Worm (Caenorhabditis elegans) whole organism, young adult: ENCODE measurements around the gene ddl-2.

ENCODE experiments used
- B0019.2 ChIP-seq: fragments of 200-800 bp; sonication (Bioruptor generic); conservative IDR thresholded peaks from 2 replicates; pipeline ENCODE4 v1.3.6; 2022; ENCODE audit warnings: missing genetic modification reagents, missing genetic modification characterization, missing compliant biosample characterization
- B0035.1 ChIP-seq: sonication (generic microtip); optimal IDR thresholded peaks from 2 replicates; lab custom pipeline; 2016; ENCODE audit warnings: missing genetic modification characterization, mild to moderate bottlenecking, missing compliant biosample characterization, missing genotype, missing genetic modification reagents
- C17E4.6 ChIP-seq: fragments of 200-800 bp; sonication (Bioruptor generic); IDR thresholded peaks from 2 replicates; pipeline ENCODE4 v1.3.6; 2022; ENCODE audit warnings: missing genetic modification reagents, missing genetic modification characterization, missing compliant biosample characterization
- F33H1.4 ChIP-seq: fragments of 200-800 bp; sonication (Bioruptor generic); IDR thresholded peaks from 2 replicates; pipeline ENCODE4 v1.3.6; 2022; ENCODE audit warnings: missing genetic modification reagents, missing genetic modification characterization, missing compliant biosample characterization
- F39B2.1 ChIP-seq: fragments of 200-800 bp; sonication (Bioruptor generic); IDR thresholded peaks from 2 replicates; pipeline ENCODE4 v1.3.6; 2022; ENCODE audit warnings: missing genetic modification reagents, missing genetic modification characterization, missing compliant biosample characterization
- F49E8.2 ChIP-seq: sonication (generic microtip); optimal IDR thresholded peaks from 3 replicates; lab custom pipeline; 2017; ENCODE audit warnings: missing genetic modification characterization, mild to moderate bottlenecking, missing compliant biosample characterization, antibody characterized with exemption, moderate library complexity; ENCODE audit not compliant: insufficient read depth
- F52B5.7 ChIP-seq: sonication (generic microtip); optimal IDR thresholded peaks from 2 replicates; lab custom pipeline; 2016; ENCODE audit warnings: mild to moderate bottlenecking, missing genetic modification characterization, missing compliant biosample characterization
- F57C9.4 ChIP-seq: sonication (generic microtip); optimal IDR thresholded peaks from 2 replicates; lab custom pipeline; 2017; ENCODE audit warnings: mild to moderate bottlenecking, missing genetic modification characterization, missing compliant biosample characterization
- Y67H2A.10 ChIP-seq: fragments of 200-800 bp; sonication (Bioruptor generic); conservative IDR thresholded peaks from 2 replicates; pipeline ENCODE4 v1.3.6; 2022; ENCODE audit warnings: missing genetic modification reagents, missing genetic modification characterization, missing compliant biosample characterization
- Y95B8A.8 ChIP-seq: fragments of 200-800 bp; sonication (Bioruptor generic); IDR thresholded peaks from 2 replicates; pipeline ENCODE4 v1.3.6; 2022; ENCODE audit warnings: missing genetic modification reagents, missing genetic modification characterization, missing compliant biosample characterization
- akir-1 ChIP-seq: fragments of 200-800 bp; sonication (Bioruptor generic); optimal IDR thresholded peaks from 2 replicates; lab custom pipeline; 2018; ENCODE audit warnings: mild to moderate bottlenecking, missing genetic modification characterization, moderate library complexity, missing compliant biosample characterization
- aptf-3 ChIP-seq: fragments of 200-800 bp; sonication (Bioruptor generic); IDR thresholded peaks from 2 replicates; pipeline ENCODE4 v1.3.6; 2022; ENCODE audit warnings: missing genetic modification characterization, missing compliant biosample characterization
- ccch-3 ChIP-seq: fragments of 200-800 bp; sonication (Bioruptor generic); optimal IDR thresholded peaks from 2 replicates; lab custom pipeline; 2018; ENCODE audit warnings: mild to moderate bottlenecking, missing genetic modification characterization, missing compliant biosample characterization
- cebp-1 ChIP-seq, 2 experiments: fragments of 200-800 bp in 1 of 2; sonication (Bioruptor generic) in 1 of 2; sonication (generic microtip) in 1 of 2; IDR thresholded peaks in 1 of 2; optimal IDR thresholded peaks in 1 of 2; 2 replicates each; pipeline versions ENCODE4 v1.3.6 to Lab custom; 2017 to 2022; ENCODE audit warnings: missing compliant biosample characterization in 2 of 2, missing genetic modification characterization in 2 of 2, mild to moderate bottlenecking in 1 of 2, missing genetic modification reagents in 1 of 2, moderate library complexity in 1 of 2
- ceh-100 ChIP-seq: fragments of 200-800 bp; sonication (Bioruptor generic); IDR thresholded peaks from 2 replicates; pipeline ENCODE4 v1.3.6; 2022; ENCODE audit warnings: missing genetic modification reagents, missing genetic modification characterization, missing compliant biosample characterization
- ceh-79 ChIP-seq: sonication (generic microtip); optimal IDR thresholded peaks from 2 replicates; lab custom pipeline; 2017; ENCODE audit warnings: mild to moderate bottlenecking, missing genetic modification characterization, missing compliant biosample characterization
- ceh-91 ChIP-seq: fragments of 200-800 bp; sonication (Bioruptor generic); IDR thresholded peaks from 2 replicates; pipeline ENCODE4 v1.3.6; 2022; ENCODE audit warnings: missing genetic modification reagents, missing genetic modification characterization, missing compliant biosample characterization
- dox-1 ChIP-seq: fragments of 200-800 bp; sonication (Bioruptor generic); IDR thresholded peaks from 2 replicates; pipeline ENCODE4 v1.3.6; 2022; ENCODE audit warnings: missing genetic modification reagents, missing genetic modification characterization, missing compliant biosample characterization
- efl-1 ChIP-seq: fragments of 150-350 bp; optimal IDR thresholded peaks from 2 replicates; lab custom pipeline; 2014; ENCODE audit warnings: missing biosample characterization, missing genetic modification reagents, missing genetic modification characterization
- egl-18 ChIP-seq: fragments of 200-800 bp; sonication (Bioruptor generic); IDR thresholded peaks from 2 replicates; pipeline ENCODE4 v1.3.6; 2022; ENCODE audit warnings: missing genetic modification reagents, missing genetic modification characterization, missing compliant biosample characterization
- him-1 ChIP-seq: sonication (generic microtip); optimal IDR thresholded peaks from 2 replicates; lab custom pipeline; 2016; ENCODE audit warnings: missing genotype, missing genetic modification reagents, missing genetic modification characterization, missing compliant biosample characterization
- hlh-12 ChIP-seq: sonication (generic microtip); optimal IDR thresholded peaks from 2 replicates; lab custom pipeline; 2016; ENCODE audit warnings: missing genetic modification characterization, missing compliant biosample characterization
- hsf-1 ChIP-seq: fragments of 200-800 bp; sonication (Bioruptor generic); IDR thresholded peaks from 2 replicates; pipeline ENCODE4 v1.3.6; 2022; ENCODE audit warnings: missing genetic modification reagents, missing genetic modification characterization, missing compliant biosample characterization
- lin-35 ChIP-seq, 3 experiments: fragments of 150-350 bp in 2 of 3; sonication (generic microtip) in 1 of 3; optimal IDR thresholded peaks; 2 replicates each; lab custom pipeline; 2014 to 2018; ENCODE audit warnings: missing biosample characterization in 3 of 3, missing genetic modification characterization in 3 of 3, missing genetic modification reagents in 3 of 3
- lin-54 ChIP-seq: fragments of 200-800 bp; sonication (Bioruptor generic); optimal IDR thresholded peaks from 2 replicates; lab custom pipeline; 2018; ENCODE audit warnings: mild to moderate bottlenecking, missing genetic modification characterization, missing compliant biosample characterization
- lsl-1 ChIP-seq: fragments of 200-800 bp; sonication (Bioruptor generic); optimal IDR thresholded peaks from 2 replicates; lab custom pipeline; 2018; ENCODE audit warnings: mild to moderate bottlenecking, missing genetic modification characterization, moderate library complexity, missing compliant biosample characterization
- lsy-27 ChIP-seq: sonication (generic microtip); optimal IDR thresholded peaks from 2 replicates; lab custom pipeline; 2017; ENCODE audit warnings: missing genetic modification characterization, mild to moderate bottlenecking, missing compliant biosample characterization, antibody characterized with exemption, missing genotype, borderline replicate concordance; ENCODE audit not compliant: insufficient read depth
- madf-6 ChIP-seq: fragments of 200-800 bp; sonication (Bioruptor generic); IDR thresholded peaks from 2 replicates; pipeline ENCODE4 v1.3.6; 2022; ENCODE audit warnings: missing genetic modification reagents, missing genetic modification characterization, missing compliant biosample characterization
- madf-8 ChIP-seq: fragments of 200-800 bp; sonication (Bioruptor generic); conservative IDR thresholded peaks from 2 replicates; pipeline ENCODE4 v1.3.6; 2022; ENCODE audit warnings: missing genetic modification reagents, missing genetic modification characterization, missing compliant biosample characterization
- mcd-1 ChIP-seq: fragments of 200-800 bp; sonication (Bioruptor generic); IDR thresholded peaks from 2 replicates; pipeline ENCODE4 v1.3.6; 2022; ENCODE audit warnings: missing genetic modification reagents, missing genetic modification characterization, missing compliant biosample characterization
- mel-28 ChIP-seq: sonication (generic microtip); optimal IDR thresholded peaks from 2 replicates; lab custom pipeline; 2016; ENCODE audit warnings: borderline replicate concordance, mild to moderate bottlenecking, missing genetic modification characterization, missing compliant biosample characterization
- nhr-90 ChIP-seq: sonication (generic microtip); optimal IDR thresholded peaks from 2 replicates; lab custom pipeline; 2016; ENCODE audit warnings: missing genotype, mild to moderate bottlenecking, missing genetic modification characterization, missing compliant biosample characterization
- pbrm-1 ChIP-seq: fragments of 200-800 bp; sonication (Bioruptor generic); IDR thresholded peaks from 2 replicates; pipeline ENCODE4 v1.3.6; 2022; ENCODE audit warnings: missing genetic modification reagents, missing genetic modification characterization, missing compliant biosample characterization
- pha-4 ChIP-seq: fragments of 150-350 bp; sonication (generic microtip); optimal IDR thresholded peaks from 2 replicates; lab custom pipeline; 2014; ENCODE audit warnings: missing biosample characterization, missing genetic modification reagents, missing genetic modification characterization
- sea-2 ChIP-seq: fragments of 200-800 bp; sonication (Bioruptor generic); IDR thresholded peaks from 2 replicates; pipeline ENCODE4 v1.3.6; 2022; ENCODE audit warnings: missing genetic modification characterization, missing compliant biosample characterization
- snpc-1.3 ChIP-seq: sonication (generic microtip); optimal IDR thresholded peaks from 2 replicates; lab custom pipeline; 2017; ENCODE audit warnings: missing genetic modification characterization, mild to moderate bottlenecking, missing compliant biosample characterization, antibody characterized with exemption, moderate library complexity, missing genotype, missing genetic modification reagents; ENCODE audit not compliant: insufficient read depth
- snpc-3.4 ChIP-seq: sonication (generic microtip); optimal IDR thresholded peaks from 2 replicates; lab custom pipeline; 2017; ENCODE audit warnings: missing genetic modification characterization, mild to moderate bottlenecking, missing compliant biosample characterization, antibody characterized with exemption, moderate library complexity, missing genotype, missing genetic modification reagents
- sptf-2 ChIP-seq: fragments of 200-800 bp; sonication (Bioruptor generic); optimal IDR thresholded peaks from 2 replicates; lab custom pipeline; 2018; ENCODE audit warnings: mild to moderate bottlenecking, missing genetic modification characterization, missing compliant biosample characterization
- tbp1 ChIP-seq: fragments of 200-800 bp; sonication (Bioruptor generic); optimal IDR thresholded peaks from 2 replicates; lab custom pipeline; 2018; ENCODE audit warnings: mild to moderate bottlenecking, missing genetic modification characterization, missing compliant biosample characterization
- tlf-1 ChIP-seq: fragments of 200-800 bp; sonication (Bioruptor generic); optimal IDR thresholded peaks from 2 replicates; lab custom pipeline; 2018; ENCODE audit warnings: mild to moderate bottlenecking, missing genetic modification characterization, missing compliant biosample characterization
- unc-62 ChIP-seq: fragments of 150-350 bp; optimal IDR thresholded peaks from 2 replicates; lab custom pipeline; 2014; ENCODE audit warnings: missing biosample characterization, missing genetic modification reagents, missing genetic modification characterization
- xnd-1 ChIP-seq: sonication (generic microtip); optimal IDR thresholded peaks from 2 replicates; lab custom pipeline; 2016; ENCODE audit warnings: missing genotype, missing genetic modification reagents, missing genetic modification characterization, missing compliant biosample characterization
- zfh-2 ChIP-seq: fragments of 200-800 bp; sonication (Bioruptor generic); conservative IDR thresholded peaks from 2 replicates; pipeline ENCODE4 v1.3.6; 2022; ENCODE audit warnings: missing genetic modification reagents, missing genetic modification characterization, missing compliant biosample characterization
- zim-3 ChIP-seq: sonication (generic microtip); optimal IDR thresholded peaks from 2 replicates; lab custom pipeline; 2017; ENCODE audit warnings: mild to moderate bottlenecking, missing genetic modification characterization, moderate library complexity, missing compliant biosample characterization
- ztf-18 ChIP-seq: sonication (generic microtip); optimal IDR thresholded peaks from 2 replicates; lab custom pipeline; 2016; ENCODE audit warnings: missing genotype, mild to moderate bottlenecking, missing genetic modification characterization, missing compliant biosample characterization

Gene ddl-2

ce11 chrII:13547545-13547944 lies at the start of gene ddl-2:
Gene ddl-2 (minus strand): TSS chrII:13547645.
- TF ChIP-seq lsy-27 (tag; lab: Kevin White, UChicago) (no peak), ceh-100 (no peak), egl-18 (GFP tag; lab: Robert Waterston, UW) (no peak), F52B5.7 (tag; lab: Kevin White, UChicago) (no peak), tbp1 (GFP tag; lab: Kevin White, UChicago) (no peak), aptf-3 (GFP tag; lab: Robert Waterston, UW) (no peak), F39B2.1 (GFP tag; lab: Robert Waterston, UW) (no peak), F57C9.4 (no peak), sptf-2 (GFP tag; lab: Kevin White, UChicago) (no peak), him-1 (tag; lab: Kevin White, UChicago) (no peak), pbrm-1 (GFP tag; lab: Robert Waterston, UW) (no peak), zfh-2 (GFP tag; lab: Robert Waterston, UW) (no peak)

ce11 chrII:13596505-13596977 lies 49.1 kb upstream of the ddl-2 start, which contains the start of the genes fbxc-23 and csc-1:
Gene fbxc-23 (minus strand): TSS chrII:13596555.
Gene csc-1 (plus strand): TSS chrII:13596955.
- peak; percentile 100 for TF ChIP-seq madf-6 (GFP tag; lab: Robert Waterston, UW)
- peak; percentile 67 for TF ChIP-seq dox-1
- TF ChIP-seq pbrm-1 (GFP tag; lab: Robert Waterston, UW) = 0 out of 2 replicates have a peak, but pooled peaks have one; percentile 10
- TF ChIP-seq lin-54 = peak; percentile 80
- no peak for TF ChIP-seq mel-28 (tag; lab: Kevin White, UChicago)
- TF ChIP-seq nhr-90 (tag; lab: Kevin White, UChicago) = no peak
- no peak for TF ChIP-seq zim-3
- peak in 2 of 3 experiments; percentile 77 to 78 for TF ChIP-seq lin-35 (GFP tag; optimal IDR thresholded peaks at IDR 0.05; lab: Kevin White, UChicago)
- no peak for TF ChIP-seq ceh-79
- peak; percentile 99 for TF ChIP-seq madf-8 (GFP tag; lab: Robert Waterston, UW)
- peak; percentile 44; the same call in 1 of the 2 replicates for TF ChIP-seq Y95B8A.8 (GFP tag; lab: Robert Waterston, UW)
- TF ChIP-seq C17E4.6 (GFP tag; lab: Robert Waterston, UW) = 0 out of 2 replicates have a peak, but pooled peaks have one; percentile 8
- TF ChIP-seq lsl-1 = peak; percentile 92
- no peak for TF ChIP-seq Y67H2A.10 (GFP tag; lab: Robert Waterston, UW)
- no peak for TF ChIP-seq B0035.1 (tag; lab: Kevin White, UChicago)
- no peak for TF ChIP-seq pha-4
- TF ChIP-seq sea-2 (GFP tag; lab: Robert Waterston, UW) = no peak
- TF ChIP-seq mcd-1 (GFP tag; lab: Robert Waterston, UW) = peak; percentile 30; the same call in 1 of the 2 replicates
- TF ChIP-seq B0019.2 = peak; percentile 47; the same call in 1 of the 2 replicates
- peak; percentile 96 for TF ChIP-seq efl-1 (GFP tag; lab: Kevin White, UChicago)
- no peak for TF ChIP-seq unc-62
- TF ChIP-seq F49E8.2 = peak; percentile 62
- peak; percentile 92 for TF ChIP-seq xnd-1
- TF ChIP-seq snpc-1.3 = peak; percentile 47
- TF ChIP-seq F33H1.4 (GFP tag; lab: Robert Waterston, UW) = peak; percentile 74
- no peak for TF ChIP-seq ccch-3 (GFP tag; lab: Kevin White, UChicago)
- TF ChIP-seq ztf-18 (tag; lab: Kevin White, UChicago) = no peak
- peak; percentile 75 for TF ChIP-seq snpc-3.4 (tag; lab: Kevin White, UChicago)
- peak; percentile 24 for TF ChIP-seq tbp1 (GFP tag; lab: Kevin White, UChicago)
- no peak for TF ChIP-seq cebp-1 (GFP tag; IDR thresholded peaks at IDR 0.05; lab: Robert Waterston, UW)
- TF ChIP-seq cebp-1 (tag; optimal IDR thresholded peaks at IDR 0.05; lab: Kevin White, UChicago) = peak; percentile 34
- TF ChIP-seq hlh-12 (tag; lab: Kevin White, UChicago) = no peak
- TF ChIP-seq tlf-1 = peak; percentile 41
- no peak for TF ChIP-seq akir-1 (GFP tag; lab: Kevin White, UChicago)
- TF ChIP-seq hsf-1 = 0 out of 2 replicates have a peak, but pooled peaks have one; percentile 41
- peak; percentile 91 for TF ChIP-seq ceh-91
- no peak for TF ChIP-seq F52B5.7 (tag; lab: Kevin White, UChicago)
